Fruit fly (Drosophila melanogaster) whole organism, adult: ENCODE data around the gene upd3.

Experiments used
- CG7045 ChIP-seq: fragments of 200-800 bp; sonication (Bioruptor generic); optimal IDR thresholded peaks from 2 replicates; lab custom pipeline; 2017; ENCODE audit warnings: missing biosample characterization, mild to moderate bottlenecking, missing genetic modification characterization
- CG7101 ChIP-seq: fragments of 200-800 bp; sonication (Bioruptor generic); optimal IDR thresholded peaks from 2 replicates; lab custom pipeline; 2018; ENCODE audit warnings: missing biosample characterization, mild to moderate bottlenecking, missing genetic modification characterization, moderate library complexity
- cnc ChIP-seq, 2 experiments: fragments of >200 bp; optimal IDR thresholded peaks; 2 replicates each; lab custom pipeline; 2017
- pad ChIP-seq: fragments of 200-800 bp; sonication (Bioruptor generic); optimal IDR thresholded peaks from 3 replicates; lab custom pipeline; 2017; ENCODE audit warnings: missing biosample characterization, missing genetic modification characterization, mild to moderate bottlenecking, moderate library complexity, missing genetic modification reagents

DNA sequence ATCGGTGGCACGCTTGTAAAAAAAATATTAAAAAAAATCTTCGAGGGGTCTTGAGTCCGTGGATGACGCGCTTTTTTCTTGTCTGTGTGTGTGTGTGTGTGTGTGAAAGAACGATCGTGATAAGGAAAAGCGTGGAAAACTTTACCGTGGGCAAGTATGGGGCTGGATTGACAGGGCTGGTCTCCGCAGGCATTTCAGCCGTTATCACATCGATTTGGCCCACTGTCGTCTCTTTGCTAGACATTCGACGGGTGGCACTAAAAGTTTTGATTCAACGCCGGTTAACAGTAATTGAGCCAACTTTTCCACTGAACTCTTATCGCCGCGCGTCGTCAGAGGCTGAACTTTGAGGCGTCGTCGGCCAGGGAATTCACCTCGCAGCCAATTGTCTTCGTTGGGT lies 30.2 kb upstream of the upd3 start:
- TF ChIP-seq CG7101 (tag; lab: Kevin White, UChicago) (no peak), cnc (optimal IDR thresholded peaks at IDR 0.05; lab: Kevin White, UChicago) (no peak), pad (GFP tag; lab: Kevin White, UChicago) (no peak), CG7045 (GFP tag; lab: Kevin White, UChicago) (no peak)
